Fruit fly (Drosophila melanogaster) Kc167 (cell line): Measurements from ENCODE around the gene SP1173.

Experiments
- h ChIP-seq: fragments of >200 bp; optimal IDR thresholded peaks from 3 replicates; lab custom pipeline; 2018; ENCODE audit warnings: missing external identifiers
- psq ChIP-seq: fragments of >200 bp; optimal IDR thresholded peaks from 2 replicates; lab custom pipeline; 2017; ENCODE audit warnings: missing external identifiers

- TF ChIP-seq psq (lab: Kevin White, UChicago), result peak; percentile 22
- TF ChIP-seq h (lab: Kevin White, UChicago), result no peak
Observed at dm6 chr3L:6742110-6742718, 38.9 kb upstream of the SP1173 start.
